Fruit fly (Drosophila melanogaster) whole organism, embryonic: ENCODE measurements around the gene CG34298.

Experiments used
- ATbp ChIP-seq: fragments of 200-800 bp; sonication (Bioruptor generic); optimal IDR thresholded peaks from 2 replicates; lab custom pipeline; 2017; ENCODE audit warnings: missing biosample characterization, mild to moderate bottlenecking, missing genetic modification characterization, missing genetic modification reagents
- Atf6 ChIP-seq: fragments of 200-800 bp; sonication (Bioruptor generic); IDR thresholded peaks from 2 replicates; pipeline ENCODE4 v1.3.6; 2022; ENCODE audit warnings: missing biosample characterization, missing genetic modification characterization
- Bgb ChIP-seq: fragments of 200-800 bp; sonication (Bioruptor generic); IDR thresholded peaks from 2 replicates; pipeline ENCODE4 v1.3.6; 2022; ENCODE audit warnings: missing biosample characterization, missing genetic modification characterization; ENCODE audit not compliant: partially characterized antibody
- Blimp-1 ChIP-seq: fragments of 200-800 bp; sonication (Bioruptor generic); optimal IDR thresholded peaks from 3 replicates; lab custom pipeline; 2018; ENCODE audit warnings: missing biosample characterization, missing genetic modification characterization, mild to moderate bottlenecking, moderate library complexity, missing genetic modification reagents
- CG10267 ChIP-seq: fragments of 200-800 bp; sonication (Bioruptor generic); optimal IDR thresholded peaks from 2 replicates; lab custom pipeline; 2018; ENCODE audit warnings: missing biosample characterization, mild to moderate bottlenecking, missing genetic modification characterization, moderate library complexity
- CG10543 ChIP-seq: fragments of 200-800 bp; sonication (Bioruptor generic); optimal IDR thresholded peaks from 3 replicates; lab custom pipeline; 2017; ENCODE audit warnings: missing biosample characterization, mild to moderate bottlenecking, missing genetic modification characterization, moderate library complexity
- CG11398 ChIP-seq: fragments of 200-800 bp; sonication (Bioruptor generic); optimal IDR thresholded peaks from 2 replicates; lab custom pipeline; 2016; ENCODE audit warnings: missing biosample characterization, missing genetic modification characterization
- CG15073 ChIP-seq: fragments of 200-800 bp; sonication (Bioruptor generic); optimal IDR thresholded peaks from 2 replicates; lab custom pipeline; 2016; ENCODE audit warnings: missing biosample characterization, missing genetic modification characterization
- CG15601 ChIP-seq: fragments of 200-800 bp; sonication (Bioruptor generic); optimal IDR thresholded peaks from 3 replicates; lab custom pipeline; 2019; ENCODE audit warnings: missing biosample characterization, mild to moderate bottlenecking, missing genetic modification characterization, moderate library complexity
- CG2116 ChIP-seq: fragments of 200-800 bp; sonication (Bioruptor generic); optimal IDR thresholded peaks from 3 replicates; lab custom pipeline; 2018; ENCODE audit warnings: missing biosample characterization, mild to moderate bottlenecking, missing genetic modification characterization
- CG4282 ChIP-seq: fragments of 200-800 bp; sonication (Bioruptor generic); optimal IDR thresholded peaks from 2 replicates; lab custom pipeline; 2016; ENCODE audit warnings: missing biosample characterization, missing genetic modification characterization
- CG4617 ChIP-seq: fragments of 200-800 bp; sonication (Bioruptor generic); optimal IDR thresholded peaks from 3 replicates; lab custom pipeline; 2016; ENCODE audit warnings: missing biosample characterization, missing genetic modification characterization, borderline replicate concordance
- CG7372 ChIP-seq: fragments of 200-800 bp; sonication (Bioruptor generic); IDR thresholded peaks from 2 replicates; pipeline ENCODE4 v1.3.6; 2022; ENCODE audit warnings: missing biosample characterization, missing genetic modification characterization
- CG7963 ChIP-seq: fragments of 200-800 bp; sonication (Bioruptor generic); IDR thresholded peaks from 3 replicates; pipeline ENCODE4 v1.3.6; 2022; ENCODE audit warnings: missing biosample characterization, missing genetic modification characterization; ENCODE audit not compliant: partially characterized antibody
- CG8290 ChIP-seq, 3 experiments: fragments of 200-800 bp; sonication (Bioruptor generic); optimal IDR thresholded peaks; 2 replicates each; lab custom pipeline; 2016 to 2019; ENCODE audit warnings: missing biosample characterization in 3 of 3, missing genetic modification characterization in 3 of 3, mild to moderate bottlenecking in 2 of 3, moderate library complexity in 1 of 3
- CG8944 ChIP-seq: fragments of 200-800 bp; sonication (Bioruptor generic); optimal IDR thresholded peaks from 3 replicates; lab custom pipeline; 2016; ENCODE audit warnings: missing biosample characterization, missing genetic modification characterization
- CG9437 ChIP-seq: fragments of 200-800 bp; sonication (Bioruptor generic); optimal IDR thresholded peaks from 2 replicates; lab custom pipeline; 2018; ENCODE audit warnings: missing biosample characterization, mild to moderate bottlenecking, missing genetic modification characterization
- Dek ChIP-seq: fragments of 200-800 bp; sonication (Bioruptor generic); optimal IDR thresholded peaks from 3 replicates; lab custom pipeline; 2019; ENCODE audit warnings: missing biosample characterization, mild to moderate bottlenecking, missing genetic modification characterization, moderate library complexity
- Dll ChIP-seq: fragments of 200-800 bp; sonication (Bioruptor generic); IDR thresholded peaks from 4 replicates; pipeline ENCODE4 v1.3.6; 2022; ENCODE audit warnings: missing biosample characterization, missing genetic modification characterization; ENCODE audit not compliant: partially characterized antibody
- Doc3 ChIP-seq: fragments of 200-800 bp; sonication (Bioruptor generic); IDR thresholded peaks from 3 replicates; pipeline ENCODE4 v1.3.6; 2022; ENCODE audit warnings: missing biosample characterization, missing genetic modification characterization; ENCODE audit not compliant: partially characterized antibody
- Dp ChIP-seq: fragments of 200-800 bp; sonication (Bioruptor generic); optimal IDR thresholded peaks from 2 replicates; lab custom pipeline; 2018; ENCODE audit warnings: missing biosample characterization, mild to moderate bottlenecking, missing genetic modification characterization, moderate library complexity
- Drgx ChIP-seq: fragments of 200-800 bp; sonication (Bioruptor generic); IDR thresholded peaks from 2 replicates; pipeline ENCODE4 v1.3.6; 2022; ENCODE audit warnings: missing biosample characterization, missing genetic modification characterization
- Hr39 ChIP-seq: fragments of >200 bp; optimal IDR thresholded peaks from 2 replicates; lab custom pipeline; 2017
- Hsf ChIP-seq: fragments of 200-800 bp; sonication (Bioruptor generic); optimal IDR thresholded peaks from 3 replicates; lab custom pipeline; 2016; ENCODE audit warnings: missing biosample characterization, missing genetic modification characterization
- NK7.1 ChIP-seq: fragments of 200-800 bp; sonication (Bioruptor generic); optimal IDR thresholded peaks from 3 replicates; lab custom pipeline; 2016; ENCODE audit warnings: missing biosample characterization, missing genetic modification characterization
- NfI ChIP-seq: fragments of 200-800 bp; sonication (Bioruptor generic); optimal IDR thresholded peaks from 3 replicates; lab custom pipeline; 2018; ENCODE audit warnings: missing biosample characterization, mild to moderate bottlenecking, missing genetic modification characterization, moderate library complexity
- Scr ChIP-seq: fragments of 200-800 bp; sonication (Bioruptor generic); IDR thresholded peaks from 2 replicates; pipeline ENCODE4 v1.3.6; 2022; ENCODE audit warnings: missing biosample characterization, missing genetic modification characterization; ENCODE audit not compliant: partially characterized antibody
- Sry-β ChIP-seq: fragments of 200-800 bp; sonication (Bioruptor generic); optimal IDR thresholded peaks from 2 replicates; lab custom pipeline; 2018; ENCODE audit warnings: missing biosample characterization, mild to moderate bottlenecking, missing genetic modification characterization, moderate library complexity
- bab2 ChIP-seq: fragments of 200-800 bp; sonication (Bioruptor generic); optimal IDR thresholded peaks from 2 replicates; lab custom pipeline; 2016; ENCODE audit warnings: missing biosample characterization, missing genetic modification characterization
- gce ChIP-seq: fragments of 200-800 bp; sonication (Bioruptor generic); IDR thresholded peaks from 3 replicates; pipeline ENCODE4 v1.3.6; 2022; ENCODE audit warnings: missing biosample characterization, missing genetic modification characterization
- gro ChIP-seq: fragments of 200-800 bp; sonication (Bioruptor generic); optimal IDR thresholded peaks from 2 replicates; lab custom pipeline; 2016; ENCODE audit warnings: missing biosample characterization, missing genetic modification characterization
- hb ChIP-seq: fragments of 200-800 bp; sonication (Bioruptor generic); IDR thresholded peaks from 3 replicates; pipeline ENCODE4 v1.3.6; 2022; ENCODE audit warnings: missing biosample characterization, missing genetic modification characterization; ENCODE audit not compliant: partially characterized antibody
- inv ChIP-seq: fragments of 200-800 bp; sonication (Bioruptor generic); IDR thresholded peaks from 2 replicates; pipeline ENCODE4 v1.3.6; 2022; ENCODE audit warnings: missing biosample characterization, missing genetic modification characterization; ENCODE audit not compliant: partially characterized antibody
- nom ChIP-seq: fragments of 200-800 bp; sonication (Bioruptor generic); optimal IDR thresholded peaks from 2 replicates; lab custom pipeline; 2017; ENCODE audit warnings: missing biosample characterization, missing genetic modification characterization, mild to moderate bottlenecking, moderate library complexity, missing genetic modification reagents
- oc ChIP-seq: fragments of 200-800 bp; sonication (Bioruptor generic); optimal IDR thresholded peaks from 2 replicates; lab custom pipeline; 2018; ENCODE audit warnings: missing biosample characterization, mild to moderate bottlenecking, missing genetic modification characterization, moderate library complexity
- pita ChIP-seq: fragments of 200-800 bp; sonication (Bioruptor generic); optimal IDR thresholded peaks from 2 replicates; lab custom pipeline; 2017; ENCODE audit warnings: missing biosample characterization, mild to moderate bottlenecking, missing genetic modification characterization
- seq ChIP-seq: fragments of 200-800 bp; sonication (Bioruptor generic); IDR thresholded peaks from 2 replicates; pipeline ENCODE4 v1.3.6; 2022; ENCODE audit warnings: missing biosample characterization, missing genetic modification characterization
- tll ChIP-seq, 2 experiments: fragments of 200-800 bp in 1 of 2; fragments of >200 bp in 1 of 2; sonication (Bioruptor generic) in 1 of 2; optimal IDR thresholded peaks; 2 replicates each; lab custom pipeline; 2017 to 2019; ENCODE audit warnings: missing biosample characterization in 2 of 2, missing genetic modification characterization in 2 of 2, mild to moderate bottlenecking in 1 of 2, moderate library complexity in 1 of 2
- tna ChIP-seq: fragments of 200-800 bp; sonication (Bioruptor generic); IDR thresholded peaks from 2 replicates; pipeline ENCODE4 v1.3.6; 2022; ENCODE audit warnings: missing biosample characterization, missing genetic modification characterization; ENCODE audit not compliant: partially characterized antibody
- usp ChIP-seq: fragments of >200 bp; optimal IDR thresholded peaks from 2 replicates; lab custom pipeline; 2017; ENCODE audit warnings: missing biosample characterization, missing genetic modification characterization
- vnd ChIP-seq: fragments of 200-800 bp; sonication (Bioruptor generic); IDR thresholded peaks from 3 replicates; pipeline ENCODE4 v1.3.6; 2022; ENCODE audit warnings: missing biosample characterization, missing genetic modification characterization; ENCODE audit not compliant: partially characterized antibody

CG34298 gene

dm6 chr3R:30036609-30037008 is 37.0 kb downstream of the CG34298 start, which contains the start of gene ZIPIC (continued):
- TF ChIP-seq Hr39 (no peak), gce (GFP tag; lab: Robert Waterston, UW) (no peak), seq (GFP tag; lab: Robert Waterston, UW) (no peak), CG7372 (GFP tag; lab: Robert Waterston, UW) (no peak), Atf6 (GFP tag; lab: Robert Waterston, UW) (no peak), gro (GFP tag; lab: Kevin White, UChicago) (no peak), vnd (GFP tag; lab: Robert Waterston, UW) (no peak), Dp (peak; percentile 80), Scr (GFP tag; lab: Robert Waterston, UW) (peak; percentile 42; the same call in 1 of the 2 replicates), CG10267 (tag; lab: Kevin White, UChicago) (no peak), NfI (no peak), CG15073 (GFP tag; lab: Kevin White, UChicago) (no peak), usp (GFP tag; lab: Kevin White, UChicago) (no peak), pita (GFP tag; lab: Kevin White, UChicago) (no peak), Dek (tag; lab: Kevin White, UChicago) (no peak), CG7963 (GFP tag; lab: Robert Waterston, UW) (0 out of 3 replicates have a peak, but pooled peaks have one; percentile 7), oc (tag; lab: Kevin White, UChicago) (no peak), Dll (peak; percentile 53; the same call in 1 of the 4 replicates), Hsf (GFP tag; lab: Kevin White, UChicago) (no peak), tna (GFP tag; lab: Robert Waterston, UW) (no peak), CG4617 (GFP tag; lab: Kevin White, UChicago) (peak; percentile 84), CG2116 (GFP tag; lab: Kevin White, UChicago) (peak; percentile 46), CG8290 (GFP tag; optimal IDR thresholded peaks at IDR 0.05; lab: Kevin White, UChicago) (no peak), CG8290 (tag; optimal IDR thresholded peaks at IDR 0.05; lab: Kevin White, UChicago) (no peak), CG10543 (GFP tag; lab: Kevin White, UChicago) (no peak)

dm6 chr3R:30037630-30038029 is 38.0 kb downstream of the CG34298 start, which contains the start of gene ocn:
Gene ocn (minus strand): TSS chr3R:30037730.
- 0 out of 3 replicates have a peak, but pooled peaks have one; percentile 6 for TF ChIP-seq Doc3 (GFP tag; lab: Robert Waterston, UW)
- TF ChIP-seq CG11398 (GFP tag; lab: Kevin White, UChicago): no peak
- no peak for TF ChIP-seq inv (GFP tag; lab: Robert Waterston, UW)

DNA sequence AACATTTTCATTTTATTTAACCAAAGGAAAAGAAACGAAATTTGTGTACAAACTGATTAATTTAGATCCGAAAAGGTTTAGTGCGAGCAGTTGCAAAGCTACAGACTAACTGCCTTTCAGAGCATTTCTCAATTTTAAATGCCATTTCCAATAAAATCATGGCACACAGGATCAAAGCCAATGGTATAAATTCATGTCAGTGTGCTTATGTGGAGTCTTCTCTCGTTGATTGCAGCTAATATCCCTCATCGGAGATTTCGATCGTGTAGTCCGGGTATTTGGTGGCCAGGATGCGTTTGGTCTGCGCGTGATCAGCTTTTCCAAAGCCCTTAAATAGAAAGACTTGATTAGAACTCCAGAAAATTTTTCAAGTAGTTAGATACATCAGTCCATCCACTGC is 39.0 kb downstream of the CG34298 start, which contains the start of gene janB:
TSS of gene janB (minus strand) at position 101 of the 400 bp plus-strand sequence.
- no peak for TF ChIP-seq tll (GFP tag; optimal IDR thresholded peaks at IDR 0.05; lab: Kevin White, UChicago)
- no peak for TF ChIP-seq bab2
- no peak for TF ChIP-seq hb (GFP tag; lab: Robert Waterston, UW)
- TF ChIP-seq CG2116 (GFP tag; lab: Kevin White, UChicago): no peak
- no peak for TF ChIP-seq Drgx (GFP tag; lab: Robert Waterston, UW)
- TF ChIP-seq nom (GFP tag; lab: Kevin White, UChicago): no peak
- no peak for TF ChIP-seq CG8944 (GFP tag; lab: Kevin White, UChicago)
- no peak for TF ChIP-seq NK7.1
- no peak for TF ChIP-seq CG15601
- TF ChIP-seq CG9437 (GFP tag; lab: Kevin White, UChicago): no peak
- TF ChIP-seq CG4282: no peak
- no peak for TF ChIP-seq Bgb (GFP tag; lab: Robert Waterston, UW)
- TF ChIP-seq Sry-β (GFP tag; lab: Kevin White, UChicago): no peak
- no peak for TF ChIP-seq Blimp-1 (GFP tag; lab: Kevin White, UChicago)
- TF ChIP-seq ATbp: no peak
